Worm (Caenorhabditis elegans): ENCODE results near the gene ZC443.1.

DNA sequence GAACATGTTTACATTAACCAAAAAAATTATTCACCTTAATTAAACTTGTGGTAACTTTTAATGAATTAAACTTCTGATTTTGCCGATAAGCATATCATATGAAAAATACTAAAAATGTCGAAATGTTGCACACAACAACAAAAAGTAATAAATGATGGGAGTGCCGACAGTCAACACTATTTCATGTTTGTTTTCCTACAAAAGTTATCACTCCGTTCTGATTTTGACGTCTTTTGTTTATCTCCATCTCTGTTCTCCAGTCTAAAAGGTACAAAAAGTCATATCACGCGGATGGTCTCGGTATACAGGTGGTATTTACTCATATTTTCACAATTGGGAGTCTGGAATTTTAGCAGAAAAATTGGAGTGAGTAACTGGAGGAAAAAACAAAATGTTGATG, 5.5 kb upstream of the ZC443.1 start:
- TF ChIP-seq ama-1 (optimal IDR thresholded peaks at IDR 0.05) (no peak), hmbx-1 (tag; optimal IDR thresholded peaks at IDR 0.05) (no peak), sea-1 (GFP tag; conservative IDR thresholded peaks at IDR 0.05) (no peak), hnd-1 (tag; optimal IDR thresholded peaks at IDR 0.05) (no peak), pes-1 (GFP tag; IDR thresholded peaks at IDR 0.05) (no peak), flt-1 (GFP tag; IDR thresholded peaks at IDR 0.05) (no peak), scrt-1 (GFP tag; IDR thresholded peaks at IDR 0.05) (no peak), ceh-13 (GFP tag; optimal IDR thresholded peaks at IDR 0.05) (no peak), hmg-4 (GFP tag; optimal IDR thresholded peaks at IDR 0.05) (no peak), ceh-36 (tag; optimal IDR thresholded peaks at IDR 0.05) (no peak), tbx-37 (GFP tag; conservative IDR thresholded peaks at IDR 0.05) (no peak)
